Fruit fly (Drosophila melanogaster): ENCODE measurements around the gene CG15544.
A peak's percentile ranks its signal among the peaks of the same experiment; 100 is the strongest.

The CG15544 gene

DNA sequence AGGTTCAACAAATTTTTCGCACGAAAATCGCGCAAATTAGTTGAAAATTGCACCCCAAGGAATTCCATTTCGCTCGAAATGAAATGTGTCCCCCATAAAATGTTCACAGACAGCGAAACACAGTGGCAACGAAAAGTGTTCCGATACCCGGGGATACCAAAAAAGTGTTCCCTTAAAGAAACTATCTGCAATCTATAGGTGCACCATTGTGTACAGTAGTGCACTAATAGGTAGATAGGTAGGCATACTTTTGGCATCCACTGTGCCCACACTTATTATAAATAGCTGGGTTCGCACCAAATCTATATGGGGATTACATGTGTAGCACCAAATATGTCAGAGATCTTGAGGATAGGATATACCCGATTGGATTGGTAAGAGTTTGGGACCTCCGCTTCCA, 30.9 kb upstream of the CG15544 start (continued):
- TF ChIP-seq Hr78 (GFP tag; optimal IDR thresholded peaks at IDR 0.05) (no peak), Ssrp (tag; optimal IDR thresholded peaks at IDR 0.05) (peak; percentile 55), ems (GFP tag; optimal IDR thresholded peaks at IDR 0.05) (peak; percentile 55), lola (GFP tag; optimal IDR thresholded peaks at IDR 0.05) (peak in 1 of 3 experiments; percentile 18), HmgZ (tag; optimal IDR thresholded peaks at IDR 0.05) (peak; percentile 45), fru (optimal IDR thresholded peaks at IDR 0.05) (no peak), HLH54F (GFP tag; optimal IDR thresholded peaks at IDR 0.05) (peak; percentile 63), NfI (GFP tag; optimal IDR thresholded peaks at IDR 0.05) (peak; percentile 73), lilli (GFP tag; optimal IDR thresholded peaks at IDR 0.05) (peak; percentile 71), aop (GFP tag; IDR thresholded peaks at IDR 0.05) (0 out of 2 replicates have a peak, but pooled peaks have one; percentile 27), pros (GFP tag; optimal IDR thresholded peaks at IDR 0.05) (no peak), ato (GFP tag; IDR thresholded peaks at IDR 0.05; ENCODE audit: partially characterized antibody) (no peak), slp2 (GFP tag; optimal IDR thresholded peaks at IDR 0.05) (no peak), Myb (GFP tag; optimal IDR thresholded peaks at IDR 0.05) (peak; percentile 17), Taf1 (GFP tag; IDR thresholded peaks at IDR 0.05) (peak; percentile 74; the same call in 1 of the 2 replicates), Opbp (GFP tag; IDR thresholded peaks at IDR 0.05; ENCODE audit: partially characterized antibody) (no peak), CG10462 (GFP tag; optimal IDR thresholded peaks at IDR 0.05) (peak; percentile 19), CG1792 (GFP tag; optimal IDR thresholded peaks at IDR 0.05) (no peak), wor (GFP tag; IDR thresholded peaks at IDR 0.05) (peak; percentile 40), CG15011 (GFP tag; optimal IDR thresholded peaks at IDR 0.05) (no peak), Dad (GFP tag; optimal IDR thresholded peaks at IDR 0.05) (no peak), E2f2 (GFP tag; IDR thresholded peaks at IDR 0.05) (0 out of 2 replicates have a peak, but pooled peaks have one; percentile 18), inv (GFP tag; IDR thresholded peaks at IDR 0.05; ENCODE audit: partially characterized antibody) (no peak), hb (GFP tag; IDR thresholded peaks at IDR 0.05; ENCODE audit: partially characterized antibody) (no peak), sna (GFP tag; IDR thresholded peaks at IDR 0.05; ENCODE audit: partially characterized antibody) (no peak), NC2β (GFP tag; optimal IDR thresholded peaks at IDR 0.05) (peak; percentile 10), Asciz (GFP tag; optimal IDR thresholded peaks at IDR 0.05) (no peak), CG12391 (tag; optimal IDR thresholded peaks at IDR 0.05) (peak; percentile 48), CG12219 (GFP tag; optimal IDR thresholded peaks at IDR 0.05) (peak; percentile 65), CG17328 (GFP tag; IDR thresholded peaks at IDR 0.05) (peak; percentile 68), Lpt (GFP tag; optimal IDR thresholded peaks at IDR 0.05) (no peak), CG18476 (GFP tag; optimal IDR thresholded peaks at IDR 0.05) (no peak), CG7271 (tag; optimal IDR thresholded peaks at IDR 0.05) (no peak), trem (tag; optimal IDR thresholded peaks at IDR 0.05) (no peak), CG3163 (GFP tag; optimal IDR thresholded peaks at IDR 0.05) (peak; percentile 44), CG14965 (GFP tag; optimal IDR thresholded peaks at IDR 0.05; ENCODE audit: borderline replicate concordance) (no peak), CG18599 (GFP tag; optimal IDR thresholded peaks at IDR 0.05) (no peak), lab (GFP tag; optimal IDR thresholded peaks at IDR 0.05) (peak; percentile 44), Vsx1 (GFP tag; optimal IDR thresholded peaks at IDR 0.05) (no peak), Drgx (GFP tag; IDR thresholded peaks at IDR 0.05) (peak; percentile 71), chinmo (GFP tag; IDR thresholded peaks at IDR 0.05; ENCODE audit: partially characterized antibody) (no peak), pzg (GFP tag; optimal IDR thresholded peaks at IDR 0.05) (no peak), MTF-1 (GFP tag; optimal IDR thresholded peaks at IDR 0.05; ENCODE audit: borderline replicate concordance) (peak; percentile 1), odd (GFP tag; optimal IDR thresholded peaks at IDR 0.05) (no peak), CG12769 (tag; optimal IDR thresholded peaks at IDR 0.05) (peak; percentile 89), wdn (GFP tag; IDR thresholded peaks at IDR 0.05) (peak; percentile 76; the same call in 1 of the 2 replicates), CG1233 (GFP tag; optimal IDR thresholded peaks at IDR 0.05) (peak; percentile 24), Aef1 (GFP tag; IDR thresholded peaks at IDR 0.05) (peak; percentile 78), chn (GFP tag; optimal IDR thresholded peaks at IDR 0.05) (no peak), CG12744 (GFP tag; optimal IDR thresholded peaks at IDR 0.05) (peak; percentile 24)

Data from whole organism, embryonic.